Worm (Caenorhabditis elegans) whole organism, L3 larva: ENCODE measurements around the gene T27D12.1.

Experiments
- R02D3.7 ChIP-seq: fragments of 150-350 bp; optimal IDR thresholded peaks from 2 replicates; lab custom pipeline; 2014; ENCODE audit warnings: missing biosample characterization, missing genetic modification characterization
- ZK546.5 ChIP-seq: sonication (generic microtip); optimal IDR thresholded peaks from 2 replicates; lab custom pipeline; 2017; ENCODE audit warnings: missing biosample characterization, missing genetic modification characterization
- aly-2 ChIP-seq: fragments of 150-350 bp; optimal IDR thresholded peaks from 2 replicates; lab custom pipeline; 2014; ENCODE audit warnings: missing biosample characterization, missing genetic modification characterization
- ama-1 ChIP-seq: fragments of 150-350 bp; optimal IDR thresholded peaks from 2 replicates; lab custom pipeline; 2018
- ceh-16 ChIP-seq: sonication (generic microtip); optimal IDR thresholded peaks from 2 replicates; lab custom pipeline; 2017; ENCODE audit warnings: missing biosample characterization, missing genetic modification characterization
- ceh-28 ChIP-seq: fragments of 150-350 bp; optimal IDR thresholded peaks from 2 replicates; lab custom pipeline; 2014; ENCODE audit warnings: missing biosample characterization, missing genetic modification reagents, missing genetic modification characterization
- ceh-82 ChIP-seq: fragments of 150-350 bp; optimal IDR thresholded peaks from 2 replicates; lab custom pipeline; 2014; ENCODE audit warnings: missing biosample characterization, missing genetic modification characterization
- daf-12 ChIP-seq: fragments of 150-350 bp; optimal IDR thresholded peaks from 2 replicates; lab custom pipeline; 2014; ENCODE audit warnings: missing biosample characterization, missing genetic modification reagents, missing genetic modification characterization
- egl-5 ChIP-seq: fragments of 150-350 bp; optimal IDR thresholded peaks from 2 replicates; lab custom pipeline; 2017; ENCODE audit warnings: missing biosample characterization, missing genetic modification reagents, missing genetic modification characterization, inconsistent platforms
- elt-1 ChIP-seq: fragments of 150-350 bp; optimal IDR thresholded peaks from 2 replicates; lab custom pipeline; 2014; ENCODE audit warnings: missing biosample characterization, missing genetic modification characterization
- elt-2 ChIP-seq: sonication (generic microtip); optimal IDR thresholded peaks from 2 replicates; lab custom pipeline; 2016; ENCODE audit warnings: missing genetic modification reagents, mild to moderate bottlenecking, missing genetic modification characterization, missing compliant biosample characterization
- elt-3 ChIP-seq, 3 experiments: fragments of 150-350 bp in 1 of 3; sonication (generic microtip) in 2 of 3; optimal IDR thresholded peaks; 2 replicates in 2 of 3; 4 replicates in 1 of 3; lab custom pipeline; 2014 to 2017; ENCODE audit warnings: missing biosample characterization in 3 of 3, missing genetic modification characterization in 3 of 3
- eor-1 ChIP-seq, 2 experiments: fragments of 150-350 bp; optimal IDR thresholded peaks; 2 replicates each; lab custom pipeline; 2014 to 2018; ENCODE audit warnings: missing biosample characterization in 2 of 2, missing genetic modification characterization in 2 of 2
- fkh-2 ChIP-seq: fragments of 150-350 bp; optimal IDR thresholded peaks from 2 replicates; lab custom pipeline; 2014; ENCODE audit warnings: missing biosample characterization, missing genetic modification reagents, missing genetic modification characterization
- fos-1 ChIP-seq: fragments of 150-350 bp; optimal IDR thresholded peaks from 2 replicates; lab custom pipeline; 2014; ENCODE audit warnings: missing biosample characterization, missing genetic modification characterization
- hmg-11 ChIP-seq: sonication (generic microtip); optimal IDR thresholded peaks from 2 replicates; lab custom pipeline; 2016; ENCODE audit warnings: missing genetic modification characterization, missing compliant biosample characterization
- jun-1 ChIP-seq: fragments of 150-350 bp; optimal IDR thresholded peaks from 2 replicates; lab custom pipeline; 2014; ENCODE audit warnings: missing biosample characterization, missing genetic modification reagents, missing genetic modification characterization
- lin-39 ChIP-seq: fragments of 150-350 bp; optimal IDR thresholded peaks from 2 replicates; lab custom pipeline; 2018; ENCODE audit warnings: missing biosample characterization, missing genetic modification reagents, missing genetic modification characterization
- lsy-12 ChIP-seq: sonication (generic microtip); optimal IDR thresholded peaks from 2 replicates; lab custom pipeline; 2016; ENCODE audit warnings: mild to moderate bottlenecking, missing genetic modification characterization, missing compliant biosample characterization
- mml-1 ChIP-seq: fragments of 150-350 bp; sonication (generic microtip); optimal IDR thresholded peaks from 3 replicates; lab custom pipeline; 2014; ENCODE audit warnings: missing biosample characterization, missing genetic modification characterization
- nfya-1 ChIP-seq: sonication (generic microtip); optimal IDR thresholded peaks from 2 replicates; lab custom pipeline; 2017; ENCODE audit warnings: missing genetic modification characterization, mild to moderate bottlenecking, missing compliant biosample characterization, antibody characterized with exemption, moderate library complexity; ENCODE audit not compliant: insufficient read depth
- nhr-11 ChIP-seq: fragments of 150-350 bp; optimal IDR thresholded peaks from 2 replicates; lab custom pipeline; 2014; ENCODE audit warnings: missing biosample characterization, missing genetic modification characterization
- nhr-12 ChIP-seq: fragments of 150-350 bp; optimal IDR thresholded peaks from 2 replicates; lab custom pipeline; 2014; ENCODE audit warnings: missing biosample characterization, missing genetic modification characterization
- nhr-23 ChIP-seq: fragments of 150-350 bp; optimal IDR thresholded peaks from 2 replicates; lab custom pipeline; 2014; ENCODE audit warnings: missing biosample characterization, missing genetic modification reagents, missing genetic modification characterization
- nhr-237 ChIP-seq: fragments of 150-350 bp; optimal IDR thresholded peaks from 2 replicates; lab custom pipeline; 2014; ENCODE audit warnings: missing biosample characterization, missing genetic modification characterization
- nhr-25 ChIP-seq: sonication (generic microtip); optimal IDR thresholded peaks from 2 replicates; lab custom pipeline; 2017; ENCODE audit warnings: missing biosample characterization, missing genetic modification characterization
- nhr-28 ChIP-seq: fragments of 150-350 bp; optimal IDR thresholded peaks from 2 replicates; lab custom pipeline; 2014; ENCODE audit warnings: missing biosample characterization, missing genetic modification characterization
- nhr-43 ChIP-seq: sonication (generic microtip); optimal IDR thresholded peaks from 2 replicates; lab custom pipeline; 2016; ENCODE audit warnings: mild to moderate bottlenecking, missing genetic modification characterization, missing compliant biosample characterization; ENCODE audit not compliant: poor library complexity, severe bottlenecking
- nhr-76 ChIP-seq: fragments of 150-350 bp; sonication (generic microtip); optimal IDR thresholded peaks from 5 replicates; lab custom pipeline; 2014; ENCODE audit warnings: missing biosample characterization, missing genetic modification characterization
- pha-4 ChIP-seq: fragments of 150-350 bp; optimal IDR thresholded peaks from 2 replicates; lab custom pipeline; 2014; ENCODE audit warnings: missing biosample characterization, missing genetic modification reagents, missing genetic modification characterization
- pqm-1 ChIP-seq: fragments of 150-350 bp; optimal IDR thresholded peaks from 2 replicates; lab custom pipeline; 2017; ENCODE audit warnings: missing biosample characterization, missing genetic modification characterization, inconsistent platforms
- sea-2 ChIP-seq: fragments of 150-350 bp; sonication (generic microtip); optimal IDR thresholded peaks from 4 replicates; lab custom pipeline; 2014; ENCODE audit warnings: missing biosample characterization, missing genetic modification reagents, missing genetic modification characterization
- skn-1 ChIP-seq: fragments of 150-350 bp; optimal IDR thresholded peaks from 2 replicates; lab custom pipeline; 2014; ENCODE audit warnings: missing biosample characterization, missing genetic modification characterization
- tbx-2 ChIP-seq: sonication (generic microtip); optimal IDR thresholded peaks from 2 replicates; lab custom pipeline; 2016; ENCODE audit warnings: mild to moderate bottlenecking, missing genetic modification characterization, missing compliant biosample characterization
- unc-39 ChIP-seq: sonication (generic microtip); optimal IDR thresholded peaks from 4 replicates; lab custom pipeline; 2017; ENCODE audit warnings: missing biosample characterization, missing genetic modification characterization
- unc-62 ChIP-seq: fragments of 150-350 bp; sonication (generic microtip); optimal IDR thresholded peaks from 4 replicates; lab custom pipeline; 2014; ENCODE audit warnings: missing biosample characterization, missing genetic modification reagents, missing genetic modification characterization
- ztf-11 ChIP-seq: fragments of 150-350 bp; optimal IDR thresholded peaks from 2 replicates; lab custom pipeline; 2014; ENCODE audit warnings: missing biosample characterization, missing genetic modification characterization
- ztf-4 ChIP-seq: fragments of 150-350 bp; optimal IDR thresholded peaks from 2 replicates; lab custom pipeline; 2014; ENCODE audit warnings: missing biosample characterization, missing genetic modification characterization

Gene T27D12.1

DNA sequence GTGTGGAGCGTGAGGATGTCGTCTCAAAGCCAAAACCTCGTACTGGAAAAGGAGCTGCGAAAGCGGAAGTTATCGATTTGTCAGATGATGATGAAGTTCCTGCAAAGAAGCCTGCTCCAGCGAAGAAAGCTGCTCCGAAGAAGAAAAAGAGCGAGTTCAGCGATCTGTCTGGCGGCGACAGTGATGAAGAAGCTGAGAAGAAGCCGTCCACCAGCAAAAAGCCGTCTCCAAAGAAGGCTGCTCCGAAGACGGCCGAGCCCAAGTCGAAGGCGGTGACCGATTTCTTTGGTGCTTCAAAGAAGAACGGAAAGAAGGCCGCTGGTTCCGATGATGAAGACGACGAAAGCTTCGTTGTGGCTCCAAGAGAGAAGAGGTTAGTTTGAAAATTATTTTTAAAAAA is 37.4 kb downstream of the T27D12.1 start:
- TF ChIP-seq hmg-11 (tag; lab: Kevin White, UChicago) (no peak), ztf-4 (tag; lab: Kevin White, UChicago) (no peak), ceh-28 (tag; lab: Kevin White, UChicago) (no peak), elt-1 (no peak), nfya-1 (tag; lab: Kevin White, UChicago) (no peak), unc-39 (tag; lab: Kevin White, UChicago) (no peak), mml-1 (tag; lab: Kevin White, UChicago) (no peak), aly-2 (no peak), egl-5 (no peak), sea-2 (GFP tag; lab: Kevin White, UChicago) (no peak), nhr-28 (no peak), elt-2 (tag; lab: Kevin White, UChicago) (no peak), ceh-82 (tag; lab: Kevin White, UChicago) (no peak), pqm-1 (no peak), ztf-11 (tag; lab: Kevin White, UChicago) (no peak)
- TF ChIP-seq, all 47 proteins: peak for 0

DNA sequence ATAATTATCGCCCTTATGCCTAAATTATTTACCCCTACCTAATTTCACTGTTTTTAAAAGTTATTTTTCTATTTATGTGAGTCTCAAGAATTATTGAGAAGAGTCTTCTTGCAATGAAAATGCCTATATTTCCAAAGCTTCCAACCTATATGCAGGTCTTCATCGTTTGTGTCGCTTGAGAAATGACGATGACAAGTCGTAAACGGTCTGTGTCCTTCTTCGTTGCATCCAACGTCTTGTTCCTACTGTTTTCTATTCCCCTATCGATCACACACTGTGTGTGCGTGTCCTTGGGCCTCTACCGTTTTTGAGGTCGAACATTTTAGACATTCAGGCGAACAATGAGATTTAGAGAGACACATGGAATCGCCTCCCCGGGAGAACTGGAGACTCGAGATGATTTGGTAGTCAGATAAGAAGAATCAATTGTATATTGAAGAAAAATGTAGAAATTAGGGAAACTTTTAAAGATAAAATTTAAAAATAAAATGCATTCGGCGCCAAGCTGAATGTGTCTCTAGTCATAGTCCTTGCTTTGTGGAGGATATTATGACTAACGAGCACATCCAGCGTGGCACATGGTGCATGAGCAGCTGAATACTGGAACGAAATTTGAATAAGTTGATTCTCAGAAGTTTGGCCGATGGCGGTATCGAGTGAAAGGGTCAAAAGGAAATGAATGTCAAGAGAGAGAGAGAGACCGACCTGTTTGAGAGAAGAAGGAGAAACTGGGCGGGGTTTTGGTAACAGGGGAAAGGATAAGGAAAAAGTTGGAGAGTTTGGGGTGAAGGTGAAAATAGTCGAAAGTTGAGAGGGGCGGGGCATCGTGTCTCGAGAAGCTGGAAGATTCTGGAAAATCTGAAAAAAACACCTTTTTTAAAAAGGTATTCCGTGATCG is 38.3 kb downstream of the T27D12.1 start:
- TF ChIP-seq ceh-16 (tag; lab: Kevin White, UChicago) (no peak), eor-1 (tag; optimal IDR thresholded peaks at IDR 0.05; lab: Kevin White, UChicago) (no peak), aly-2 (peak; percentile 56), fos-1 (tag; lab: Kevin White, UChicago) (no peak), nhr-76 (tag; lab: Kevin White, UChicago) (no peak), elt-3 (tag; optimal IDR thresholded peaks at IDR 0.05; lab: Kevin White, UChicago) (no peak), ama-1 (peak; percentile 34), lin-39 (no peak), jun-1 (tag; lab: Kevin White, UChicago) (no peak), nhr-237 (tag; lab: Kevin White, UChicago) (no peak), nhr-23 (tag; lab: Kevin White, UChicago) (peak; percentile 33), ceh-28 (tag; lab: Kevin White, UChicago) (no peak), nhr-11 (no peak), pha-4 (tag; lab: Kevin White, UChicago) (no peak), ztf-11 (tag; lab: Kevin White, UChicago) (no peak), elt-2 (tag; lab: Kevin White, UChicago) (no peak), nhr-25 (tag; lab: Kevin White, UChicago) (peak; percentile 86), lsy-12 (no peak), ztf-4 (tag; lab: Kevin White, UChicago) (no peak), tbx-2 (no peak), elt-1 (no peak), nhr-12 (no peak)

DNA sequence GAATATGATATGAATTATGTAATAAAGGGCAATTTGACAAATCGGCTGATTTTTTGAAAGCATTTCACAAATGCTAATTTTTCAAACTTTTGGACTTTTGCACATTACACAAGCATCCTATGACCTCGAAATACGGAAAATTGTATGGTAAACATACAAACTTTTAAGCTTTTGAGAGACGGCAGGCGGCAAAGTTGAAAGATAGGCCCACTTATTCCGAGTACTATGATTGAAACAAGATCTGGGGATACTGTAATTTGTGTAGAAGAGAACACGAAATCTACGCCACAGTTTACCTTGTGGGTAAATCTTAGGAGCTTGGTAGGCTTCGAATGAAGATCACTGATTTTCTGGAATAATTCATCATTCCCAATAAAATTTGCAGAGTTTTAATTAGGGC is 41.2 kb downstream of the T27D12.1 start, which contains the start of gene ZK930.6:
Gene ZK930.6, plus strand, starts transcription at position 301 of the 400 bp plus-strand sequence.
- TF ChIP-seq elt-2 (tag; lab: Kevin White, UChicago) (no peak), ceh-82 (tag; lab: Kevin White, UChicago) (no peak), nhr-28 (no peak), nhr-12 (no peak), fkh-2 (tag; lab: Kevin White, UChicago) (no peak), nhr-11 (no peak), unc-62 (no peak), daf-12 (tag; lab: Kevin White, UChicago) (no peak), nhr-23 (tag; lab: Kevin White, UChicago) (no peak)

DNA sequence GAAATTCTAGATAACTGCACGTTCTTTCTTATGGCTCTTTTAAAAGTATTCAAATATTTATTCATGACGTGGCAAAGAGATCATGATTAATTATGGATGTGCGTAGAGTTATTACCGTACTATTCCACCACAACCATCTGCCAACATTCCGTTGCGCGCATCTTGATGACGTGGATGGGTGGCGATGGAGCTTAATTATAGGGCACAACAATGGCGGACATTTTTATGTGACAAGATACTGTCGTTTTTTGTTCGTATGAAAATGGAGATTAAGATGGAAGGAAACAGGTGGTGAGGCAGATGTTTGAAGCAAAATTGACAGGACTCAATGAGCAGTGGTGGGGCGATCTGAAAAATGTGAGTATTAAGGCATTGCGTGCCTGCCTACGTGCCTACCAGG is 45.3 kb downstream of the T27D12.1 start:
- TF ChIP-seq unc-39 (tag; lab: Kevin White, UChicago) (no peak), ceh-28 (tag; lab: Kevin White, UChicago) (no peak), nhr-28 (no peak), ztf-11 (tag; lab: Kevin White, UChicago) (no peak), nhr-11 (no peak), nhr-43 (tag; lab: Kevin White, UChicago) (no peak), skn-1 (tag; lab: Kevin White, UChicago) (no peak), pqm-1 (no peak), elt-2 (tag; lab: Kevin White, UChicago) (no peak), egl-5 (no peak), ZK546.5 (tag; lab: Kevin White, UChicago) (no peak), aly-2 (no peak), R02D3.7 (no peak), ztf-4 (tag; lab: Kevin White, UChicago) (no peak)
